Worm (Caenorhabditis elegans): ENCODE measurements around the gene Y43F8B.1.

The Y43F8B.1 gene

ce11 chrV:19546100-19546499 lies at the start of gene Y43F8B.1:
TSS of gene Y43F8B.1 (minus strand) at chrV:19546200.
- TF ChIP-seq drap-1 (GFP tag; optimal IDR thresholded peaks at IDR 0.05) (no peak), hlh-1 (tag; optimal IDR thresholded peaks at IDR 0.05) (no peak), sem-2 (GFP tag; optimal IDR thresholded peaks at IDR 0.05) (no peak), elt-1 (tag; optimal IDR thresholded peaks at IDR 0.05; ENCODE audit: borderline replicate concordance, insufficient read depth) (no peak), tbx-8 (GFP tag; optimal IDR thresholded peaks at IDR 0.05) (no peak), nhr-237 (tag; optimal IDR thresholded peaks at IDR 0.05) (no peak), ham-2 (GFP tag; optimal IDR thresholded peaks at IDR 0.05) (no peak), cnd-1 (tag; optimal IDR thresholded peaks at IDR 0.05) (no peak), flh-1 (GFP tag; optimal IDR thresholded peaks at IDR 0.05) (no peak), unc-39 (tag; optimal IDR thresholded peaks at IDR 0.05) (no peak), mab-5 (tag; optimal IDR thresholded peaks at IDR 0.05) (no peak), nhr-76 (tag; optimal IDR thresholded peaks at IDR 0.05) (no peak), lsy-2 (tag; optimal IDR thresholded peaks at IDR 0.05) (no peak), lin-32 (GFP tag; optimal IDR thresholded peaks at IDR 0.05) (no peak), ces-1 (GFP tag; optimal IDR thresholded peaks at IDR 0.05) (no peak), elt-3 (tag; optimal IDR thresholded peaks at IDR 0.05) (no peak), mep-1 (tag; optimal IDR thresholded peaks at IDR 0.05) (no peak), zip-8 (tag; optimal IDR thresholded peaks at IDR 0.05) (no peak)

ce11 chrV:19590826-19591225 lies 44.8 kb upstream of the Y43F8B.1 start:
- TF ChIP-seq unc-120 (tag; optimal IDR thresholded peaks at IDR 0.05; ENCODE audit: poor library complexity, severe bottlenecking) (no peak), snpc-4 (tag; optimal IDR thresholded peaks at IDR 0.05) (no peak), tbx-8 (GFP tag; optimal IDR thresholded peaks at IDR 0.05) (no peak), mls-2 (tag; optimal IDR thresholded peaks at IDR 0.05) (no peak), pha-4 (tag; optimal IDR thresholded peaks at IDR 0.05) (no peak), ceh-39 (tag; optimal IDR thresholded peaks at IDR 0.05) (no peak), mep-1 (tag; optimal IDR thresholded peaks at IDR 0.05) (no peak)

ce11 chrV:19582256-19582655 lies 36.3 kb upstream of the Y43F8B.1 start:
- no peak for TF ChIP-seq M03D4.4 (tag; optimal IDR thresholded peaks at IDR 0.05)
- TF ChIP-seq sem-2 (GFP tag; optimal IDR thresholded peaks at IDR 0.05) = no peak
- no peak for TF ChIP-seq ceh-43 (GFP tag; optimal IDR thresholded peaks at IDR 0.05)
- no peak for TF ChIP-seq ztf-11 (tag; optimal IDR thresholded peaks at IDR 0.05)
- TF ChIP-seq elt-3 (tag; optimal IDR thresholded peaks at IDR 0.05) = no peak
- no peak for TF ChIP-seq zip-8 (tag; optimal IDR thresholded peaks at IDR 0.05)
- no peak for TF ChIP-seq lin-32 (GFP tag; optimal IDR thresholded peaks at IDR 0.05)
- no peak for TF ChIP-seq sptf-1 (tag; optimal IDR thresholded peaks at IDR 0.05)
- no peak for TF ChIP-seq ceh-83 (GFP tag; optimal IDR thresholded peaks at IDR 0.05)
- TF ChIP-seq unc-39 (tag; optimal IDR thresholded peaks at IDR 0.05) = no peak
- TF ChIP-seq ceh-39 (tag; optimal IDR thresholded peaks at IDR 0.05) = no peak
- TF ChIP-seq mep-1 (tag; optimal IDR thresholded peaks at IDR 0.05) = no peak
- no peak for TF ChIP-seq mls-2 (tag; optimal IDR thresholded peaks at IDR 0.05)
- no peak for TF ChIP-seq unc-62 (GFP tag; optimal IDR thresholded peaks at IDR 0.05)

ce11 chrV:19579509-19579908 lies 33.5 kb upstream of the Y43F8B.1 start:
- TF ChIP-seq bed-3 (GFP tag; optimal IDR thresholded peaks at IDR 0.05) (no peak), unc-39 (tag; optimal IDR thresholded peaks at IDR 0.05) (no peak), cnd-1 (tag; optimal IDR thresholded peaks at IDR 0.05) (no peak), lin-13 (tag; optimal IDR thresholded peaks at IDR 0.05) (no peak)

ce11 chrV:19570102-19570501 lies 24.1 kb upstream of the Y43F8B.1 start:
- TF ChIP-seq sptf-1 (tag; optimal IDR thresholded peaks at IDR 0.05) = no peak
- no peak for TF ChIP-seq unc-62 (GFP tag; optimal IDR thresholded peaks at IDR 0.05)
- no peak for TF ChIP-seq elt-1 (tag; optimal IDR thresholded peaks at IDR 0.05; ENCODE audit: borderline replicate concordance, insufficient read depth)
- no peak for TF ChIP-seq hlh-1 (tag; optimal IDR thresholded peaks at IDR 0.05)
- no peak for TF ChIP-seq M03D4.4 (tag; optimal IDR thresholded peaks at IDR 0.05)
- no peak for TF ChIP-seq nhr-237 (tag; optimal IDR thresholded peaks at IDR 0.05)
- TF ChIP-seq nhr-28 (tag; optimal IDR thresholded peaks at IDR 0.05) = no peak
- TF ChIP-seq ceh-39 (tag; optimal IDR thresholded peaks at IDR 0.05) = no peak
- TF ChIP-seq ham-2 (GFP tag; optimal IDR thresholded peaks at IDR 0.05) = no peak
- no peak for TF ChIP-seq mep-1 (tag; optimal IDR thresholded peaks at IDR 0.05)
- TF ChIP-seq nhr-76 (tag; optimal IDR thresholded peaks at IDR 0.05) = no peak
- no peak for TF ChIP-seq nhr-2 (tag; optimal IDR thresholded peaks at IDR 0.05)
- TF ChIP-seq bed-3 (GFP tag; optimal IDR thresholded peaks at IDR 0.05) = no peak
- TF ChIP-seq tbx-8 (GFP tag; optimal IDR thresholded peaks at IDR 0.05) = no peak
- no peak for TF ChIP-seq nhr-12 (tag; optimal IDR thresholded peaks at IDR 0.05)
- no peak for TF ChIP-seq lin-13 (tag; optimal IDR thresholded peaks at IDR 0.05)
- no peak for TF ChIP-seq ceh-83 (GFP tag; optimal IDR thresholded peaks at IDR 0.05)

Data from whole organism, mixed stage, embryonic.